Worm (Caenorhabditis elegans): ENCODE data around the gene Y43F8B.18.

- TF ChIP-seq nhr-84 (tag; optimal IDR thresholded peaks at IDR 0.05) (no peak), nhr-71 (tag; optimal IDR thresholded peaks at IDR 0.05) (no peak), pqm-1 (tag; optimal IDR thresholded peaks at IDR 0.05) (no peak), irx-1 (tag; optimal IDR thresholded peaks at IDR 0.05) (no peak), fos-1 (tag; optimal IDR thresholded peaks at IDR 0.05) (no peak), egl-27 (tag; optimal IDR thresholded peaks at IDR 0.05) (no peak), ama-1 (optimal IDR thresholded peaks at IDR 0.05) (no peak), nhr-85 (tag) (no peak), nhr-20 (tag; optimal IDR thresholded peaks at IDR 0.05) (no peak), mep-1 (tag; optimal IDR thresholded peaks at IDR 0.05) (no peak), fkh-10 (GFP tag; optimal IDR thresholded peaks at IDR 0.05) (no peak)
Measured at ce11 chrV:19457120-19457519, 28.7 kb upstream of the Y43F8B.18 start, which contains the start of gene Y43F8B.24.

Measured in whole organism, L1 larva.